Fruit fly (Drosophila melanogaster): ENCODE measurements around the gene gnu.

dm6 chr3L:14760949-14761348 is 42.2 kb downstream of the gnu start, which contains the start of gene Trl:
- TF ChIP-seq CG7101 (tag; optimal IDR thresholded peaks at IDR 0.05) (no peak), ovo (GFP tag; optimal IDR thresholded peaks at IDR 0.05) (no peak), CG11617 (GFP tag; optimal IDR thresholded peaks at IDR 0.05) (no peak), CG14711 (tag; optimal IDR thresholded peaks at IDR 0.05) (no peak), CG12768 (GFP tag; optimal IDR thresholded peaks at IDR 0.05) (no peak), Crg-1 (GFP tag; optimal IDR thresholded peaks at IDR 0.05) (no peak)

All from whole organism, adult.